Fruit fly (Drosophila melanogaster) S2 (cell line): ENCODE results near the gene CG43156.

Experiments
- CG8478 ChIP-seq: fragments of >200 bp; optimal IDR thresholded peaks from 2 replicates; lab custom pipeline; 2018
- CTCF ChIP-seq, 2 experiments: fragments of >200 bp; optimal IDR thresholded peaks; 2 replicates each; lab custom pipeline; 2018

- TF ChIP-seq CG8478 (no peak), CTCF (optimal IDR thresholded peaks at IDR 0.05; lab: Kevin White, UChicago) (no peak)
Observed at dm6 chrX:11922650-11923237, 16.1 kb upstream of the CG43156 start.
